Worm (Caenorhabditis elegans): ENCODE data around the gene msh-5.

The msh-5 gene

DNA sequence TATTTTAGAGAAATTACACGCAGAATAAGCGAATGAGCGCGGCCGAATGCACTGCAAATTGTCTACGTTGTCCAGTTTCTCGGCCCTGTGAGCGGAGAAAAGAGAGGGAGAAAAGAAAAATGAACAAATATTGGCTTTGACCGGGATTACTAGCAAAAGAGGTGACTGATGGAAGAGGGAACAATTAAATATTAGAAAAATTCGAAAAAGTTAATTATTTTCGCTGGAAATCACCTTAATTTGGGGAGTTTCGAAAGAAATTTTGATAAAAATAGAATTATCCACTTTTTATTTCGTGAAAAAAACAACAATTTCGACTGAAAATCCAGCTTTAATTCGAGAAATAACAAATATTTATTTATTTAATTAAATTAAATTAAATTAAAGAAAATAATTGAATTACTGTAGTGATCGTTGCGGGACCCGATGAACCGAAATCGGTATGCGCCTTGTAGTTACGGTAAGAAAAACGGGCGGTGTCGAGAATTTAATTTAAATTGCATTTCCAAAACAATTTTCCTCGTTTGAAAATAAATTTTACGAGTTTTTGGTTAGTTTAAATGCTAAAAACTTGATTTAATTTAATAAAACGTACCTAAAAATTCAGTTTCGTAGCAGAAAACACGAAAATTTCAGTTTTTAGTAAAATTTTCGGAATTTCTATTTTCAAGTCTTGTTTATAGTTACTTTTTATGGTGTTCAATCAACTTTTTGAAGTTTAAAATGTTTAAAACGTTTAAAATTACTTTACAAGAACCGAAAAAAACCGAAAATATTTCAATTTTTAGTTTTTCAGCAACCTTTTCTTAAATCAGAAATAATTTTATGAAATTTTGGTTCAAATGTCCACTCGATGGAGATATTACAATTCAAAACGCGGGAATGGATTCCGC is at the start of gene msh-5, which contains the start of gene crld-1:
TSS of gene msh-5 (plus strand) at position 843 of the 893 bp plus-strand sequence.
TSS of gene crld-1 (minus strand) at position 51 of the 893 bp plus-strand sequence.
- TF ChIP-seq nhr-25 (tag; optimal IDR thresholded peaks at IDR 0.05) (no peak), nhr-28 (tag; optimal IDR thresholded peaks at IDR 0.05) (no peak), hmg-11 (tag; optimal IDR thresholded peaks at IDR 0.05) (peak; percentile 25)

DNA sequence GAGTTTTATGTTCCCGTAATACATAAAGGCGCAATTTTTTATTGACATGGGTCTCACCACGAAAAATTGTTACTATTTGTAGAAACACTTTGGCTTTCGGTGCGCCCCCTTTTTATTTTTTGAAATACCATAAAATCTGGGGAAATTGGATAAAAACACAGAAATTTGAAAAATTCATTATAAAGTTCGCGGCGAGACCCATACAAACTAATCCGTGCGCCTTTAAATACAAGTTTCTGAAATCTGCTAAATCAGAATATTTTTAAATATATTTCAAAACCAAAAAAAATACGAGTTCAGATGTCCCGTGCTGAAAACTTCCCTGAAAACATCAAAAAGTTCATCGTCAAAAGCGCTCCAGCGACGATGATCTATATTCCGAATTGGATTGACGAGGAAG is 47.7 kb upstream of the msh-5 start, which contains the start of gene B0564.2:
TSS of gene B0564.2 (plus strand) at position 301 of the 400 bp plus-strand sequence.
- TF ChIP-seq R02D3.7 (tag; optimal IDR thresholded peaks at IDR 0.05) (no peak), fkh-2 (tag; optimal IDR thresholded peaks at IDR 0.05) (no peak), fkh-10 (GFP tag; optimal IDR thresholded peaks at IDR 0.05) (no peak), pqm-1 (tag; optimal IDR thresholded peaks at IDR 0.05) (no peak), elt-1 (tag; optimal IDR thresholded peaks at IDR 0.05) (no peak), snpc-4 (tag; optimal IDR thresholded peaks at IDR 0.05) (no peak), nhr-11 (tag; optimal IDR thresholded peaks at IDR 0.05) (no peak), ceh-9 (tag; optimal IDR thresholded peaks at IDR 0.05) (no peak), nhr-23 (tag; optimal IDR thresholded peaks at IDR 0.05) (no peak), aly-2 (tag; optimal IDR thresholded peaks at IDR 0.05) (no peak), nfya-1 (tag; optimal IDR thresholded peaks at IDR 0.05; ENCODE audit: insufficient read depth) (no peak), nhr-77 (tag; optimal IDR thresholded peaks at IDR 0.05) (no peak), unc-62 (GFP tag; optimal IDR thresholded peaks at IDR 0.05) (no peak)

DNA sequence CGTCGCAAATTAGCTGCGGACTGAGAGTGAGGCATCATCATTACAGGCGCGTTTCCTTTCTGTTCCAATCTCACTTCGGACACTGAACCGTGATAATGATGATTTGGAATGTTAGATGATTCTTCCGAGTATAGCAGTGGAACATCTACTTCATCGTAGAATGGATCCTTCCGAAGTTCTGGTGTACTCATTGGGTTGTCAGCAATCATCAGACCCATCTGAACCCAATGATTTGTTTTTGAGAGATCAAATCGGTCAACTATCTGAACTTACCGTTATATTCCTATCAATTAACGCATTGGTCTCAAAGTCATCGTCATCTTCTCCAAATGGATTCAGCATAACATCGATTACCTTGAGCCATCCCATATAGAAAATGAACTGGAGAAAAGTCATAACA is 46.6 kb upstream of the msh-5 start:
- TF ChIP-seq nhr-43 (tag; optimal IDR thresholded peaks at IDR 0.05; ENCODE audit: poor library complexity, severe bottlenecking) (no peak), nhr-77 (tag; optimal IDR thresholded peaks at IDR 0.05) (no peak), R02D3.7 (tag; optimal IDR thresholded peaks at IDR 0.05) (no peak), ztf-11 (tag; optimal IDR thresholded peaks at IDR 0.05) (no peak), nhr-23 (tag; optimal IDR thresholded peaks at IDR 0.05) (no peak), nfya-1 (tag; optimal IDR thresholded peaks at IDR 0.05; ENCODE audit: insufficient read depth) (no peak), aly-2 (tag; optimal IDR thresholded peaks at IDR 0.05) (no peak), egl-5 (tag; optimal IDR thresholded peaks at IDR 0.05) (no peak), nhr-76 (tag; optimal IDR thresholded peaks at IDR 0.05) (no peak), ztf-4 (tag; optimal IDR thresholded peaks at IDR 0.05) (no peak), jun-1 (tag; optimal IDR thresholded peaks at IDR 0.05) (no peak), pha-4 (tag; optimal IDR thresholded peaks at IDR 0.05) (no peak), mml-1 (tag; optimal IDR thresholded peaks at IDR 0.05) (no peak), daf-12 (tag; optimal IDR thresholded peaks at IDR 0.05) (no peak), lin-39 (tag; optimal IDR thresholded peaks at IDR 0.05) (no peak), sea-2 (GFP tag; optimal IDR thresholded peaks at IDR 0.05) (no peak), eor-1 (tag; optimal IDR thresholded peaks at IDR 0.05) (no peak), skn-1 (tag; optimal IDR thresholded peaks at IDR 0.05) (no peak), snpc-4 (tag; optimal IDR thresholded peaks at IDR 0.05) (no peak), unc-62 (GFP tag; optimal IDR thresholded peaks at IDR 0.05) (no peak)

DNA sequence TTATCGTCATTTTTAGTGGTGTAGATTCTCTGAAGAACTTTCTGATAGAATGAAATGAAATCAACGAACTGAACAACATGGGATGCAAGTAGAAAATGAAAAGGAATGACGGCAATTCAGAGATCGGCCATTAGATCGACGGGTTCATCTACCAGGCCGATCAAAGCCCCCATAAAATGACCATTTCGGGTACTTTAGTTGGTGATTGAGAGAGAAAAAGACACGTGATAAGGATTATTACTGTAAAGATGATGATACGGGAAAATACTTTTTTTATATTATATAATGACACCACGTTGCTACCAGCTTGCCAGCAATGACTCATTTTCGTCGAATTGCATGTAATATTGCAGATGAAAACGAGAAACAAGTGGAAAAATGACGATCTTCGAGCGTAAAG is 45.3 kb upstream of the msh-5 start, which contains the start of gene best-1:
TSS of gene best-1 (minus strand) at position 29 of the 400 bp plus-strand sequence.
- TF ChIP-seq nhr-28 (tag; optimal IDR thresholded peaks at IDR 0.05), result no peak
- TF ChIP-seq mdl-1 (tag; optimal IDR thresholded peaks at IDR 0.05), result peak; percentile 14
- peak; percentile 1 for TF ChIP-seq nhr-23 (tag; optimal IDR thresholded peaks at IDR 0.05)
- TF ChIP-seq fos-1 (tag; optimal IDR thresholded peaks at IDR 0.05), result no peak
- TF ChIP-seq egl-5 (tag; optimal IDR thresholded peaks at IDR 0.05), result peak; percentile 57
- TF ChIP-seq fkh-10 (GFP tag; optimal IDR thresholded peaks at IDR 0.05), result no peak

DNA sequence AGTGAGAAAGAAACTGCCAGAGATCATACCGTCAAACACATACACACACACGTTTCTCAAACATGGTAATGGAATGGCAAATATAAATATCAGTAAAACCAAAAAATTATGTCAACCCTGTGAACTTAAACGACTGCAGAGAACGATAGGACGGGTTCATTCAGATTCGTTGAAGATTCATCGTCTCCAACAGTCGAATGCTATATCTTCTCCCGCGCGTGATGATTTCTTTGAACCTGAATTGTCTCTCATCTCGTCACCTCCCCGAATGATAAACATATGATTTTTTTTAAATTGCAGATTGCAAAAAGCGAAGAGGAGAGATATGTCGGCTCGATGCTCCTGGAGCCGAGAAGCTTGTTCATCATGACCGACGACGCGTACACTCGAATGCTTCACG is 44.2 kb upstream of the msh-5 start:
- TF ChIP-seq skn-1 (tag; optimal IDR thresholded peaks at IDR 0.05) (no peak), hmg-11 (tag; optimal IDR thresholded peaks at IDR 0.05) (no peak), elt-1 (tag; optimal IDR thresholded peaks at IDR 0.05) (no peak), jun-1 (tag; optimal IDR thresholded peaks at IDR 0.05) (no peak), R02D3.7 (tag; optimal IDR thresholded peaks at IDR 0.05) (no peak), ceh-28 (tag; optimal IDR thresholded peaks at IDR 0.05) (no peak), nhr-25 (tag; optimal IDR thresholded peaks at IDR 0.05) (peak; percentile 6)

All from whole organism, L3 larva.